Worm (Caenorhabditis elegans) whole organism, young adult: Measurements from ENCODE around the gene fbxb-75.

ENCODE experiments used
- B0336.3 ChIP-seq: fragments of 200-800 bp; sonication (Bioruptor generic); IDR thresholded peaks from 2 replicates; pipeline ENCODE4 v1.3.6; 2022; ENCODE audit warnings: missing genetic modification characterization, missing compliant biosample characterization
- C17E4.6 ChIP-seq: fragments of 200-800 bp; sonication (Bioruptor generic); IDR thresholded peaks from 2 replicates; pipeline ENCODE4 v1.3.6; 2022; ENCODE audit warnings: missing genetic modification reagents, missing genetic modification characterization, missing compliant biosample characterization
- F10E7.11 ChIP-seq: sonication (generic microtip); optimal IDR thresholded peaks from 2 replicates; lab custom pipeline; 2017; ENCODE audit warnings: mild to moderate bottlenecking, missing genetic modification characterization, moderate library complexity, missing compliant biosample characterization
- F23B12.7 ChIP-seq: sonication (generic microtip); optimal IDR thresholded peaks from 2 replicates; lab custom pipeline; 2017; ENCODE audit warnings: missing genetic modification characterization, mild to moderate bottlenecking, missing compliant biosample characterization, antibody characterized with exemption, moderate library complexity; ENCODE audit not compliant: insufficient read depth
- F39B2.1 ChIP-seq: fragments of 200-800 bp; sonication (Bioruptor generic); IDR thresholded peaks from 2 replicates; pipeline ENCODE4 v1.3.6; 2022; ENCODE audit warnings: missing genetic modification reagents, missing genetic modification characterization, missing compliant biosample characterization
- K11D2.4 ChIP-seq: fragments of 200-800 bp; sonication (Bioruptor generic); IDR thresholded peaks from 2 replicates; pipeline ENCODE4 v1.3.6; 2022; ENCODE audit warnings: missing genetic modification reagents, missing genetic modification characterization, missing compliant biosample characterization
- K12H6.12 ChIP-seq: fragments of 200-800 bp; sonication (Bioruptor generic); optimal IDR thresholded peaks from 2 replicates; lab custom pipeline; 2018; ENCODE audit warnings: mild to moderate bottlenecking, missing genetic modification characterization, missing compliant biosample characterization
- Y56A3A.18 ChIP-seq: fragments of 200-800 bp; sonication (Bioruptor generic); IDR thresholded peaks from 2 replicates; pipeline ENCODE4 v1.3.6; 2022; ENCODE audit warnings: missing genetic modification reagents, missing genetic modification characterization, missing compliant biosample characterization
- Y95B8A.8 ChIP-seq: fragments of 200-800 bp; sonication (Bioruptor generic); IDR thresholded peaks from 2 replicates; pipeline ENCODE4 v1.3.6; 2022; ENCODE audit warnings: missing genetic modification reagents, missing genetic modification characterization, missing compliant biosample characterization
- ama-1 ChIP-seq, 3 experiments: fragments of 150-350 bp in 1 of 3; sonication (generic microtip) in 2 of 3; optimal IDR thresholded peaks; 2 replicates each; lab custom pipeline; 2014 to 2018; ENCODE audit warnings: missing biosample characterization in 2 of 3, missing genetic modification characterization in 2 of 3, missing genetic modification reagents in 2 of 3
- atf-7 ChIP-seq: sonication (generic microtip); optimal IDR thresholded peaks from 2 replicates; lab custom pipeline; 2017; ENCODE audit warnings: mild to moderate bottlenecking, missing genetic modification characterization, missing compliant biosample characterization
- athp-1 ChIP-seq: sonication (generic microtip); optimal IDR thresholded peaks from 2 replicates; lab custom pipeline; 2017; ENCODE audit warnings: mild to moderate bottlenecking, missing genetic modification characterization, missing compliant biosample characterization
- dox-1 ChIP-seq: fragments of 200-800 bp; sonication (Bioruptor generic); IDR thresholded peaks from 2 replicates; pipeline ENCODE4 v1.3.6; 2022; ENCODE audit warnings: missing genetic modification reagents, missing genetic modification characterization, missing compliant biosample characterization
- efl-1 ChIP-seq: fragments of 150-350 bp; optimal IDR thresholded peaks from 2 replicates; lab custom pipeline; 2014; ENCODE audit warnings: missing biosample characterization, missing genetic modification reagents, missing genetic modification characterization
- egl-18 ChIP-seq: fragments of 200-800 bp; sonication (Bioruptor generic); IDR thresholded peaks from 2 replicates; pipeline ENCODE4 v1.3.6; 2022; ENCODE audit warnings: missing genetic modification reagents, missing genetic modification characterization, missing compliant biosample characterization
- egl-44 ChIP-seq: fragments of 200-800 bp; sonication (Bioruptor generic); IDR thresholded peaks from 2 replicates; pipeline ENCODE4 v1.3.6; 2022; ENCODE audit warnings: missing genetic modification reagents, missing genetic modification characterization, missing compliant biosample characterization
- egrh-3 ChIP-seq: fragments of 200-800 bp; sonication (Bioruptor generic); IDR thresholded peaks from 2 replicates; pipeline ENCODE4 v1.3.6; 2022; ENCODE audit warnings: missing genetic modification reagents, missing genetic modification characterization, missing compliant biosample characterization
- fkh-3 ChIP-seq: sonication (generic microtip); optimal IDR thresholded peaks from 2 replicates; lab custom pipeline; 2016; ENCODE audit warnings: mild to moderate bottlenecking, missing genetic modification characterization, missing compliant biosample characterization
- hmg-1.2 ChIP-seq: fragments of 200-800 bp; sonication (Bioruptor generic); IDR thresholded peaks from 2 replicates; pipeline ENCODE4 v1.3.6; 2022; ENCODE audit warnings: missing genetic modification reagents, missing genetic modification characterization, missing compliant biosample characterization
- hrde-1 ChIP-seq: sonication (generic microtip); optimal IDR thresholded peaks from 2 replicates; lab custom pipeline; 2016; ENCODE audit warnings: missing genetic modification characterization, mild to moderate bottlenecking, missing compliant biosample characterization, moderate library complexity, missing genotype, missing genetic modification reagents, borderline replicate concordance
- lin-40 ChIP-seq: sonication (generic microtip); optimal IDR thresholded peaks from 2 replicates; lab custom pipeline; 2016; ENCODE audit warnings: missing genetic modification characterization, mild to moderate bottlenecking, missing compliant biosample characterization, missing genotype, missing genetic modification reagents
- mcd-1 ChIP-seq: fragments of 200-800 bp; sonication (Bioruptor generic); IDR thresholded peaks from 2 replicates; pipeline ENCODE4 v1.3.6; 2022; ENCODE audit warnings: missing genetic modification reagents, missing genetic modification characterization, missing compliant biosample characterization
- mel-28 ChIP-seq: sonication (generic microtip); optimal IDR thresholded peaks from 2 replicates; lab custom pipeline; 2016; ENCODE audit warnings: borderline replicate concordance, mild to moderate bottlenecking, missing genetic modification characterization, missing compliant biosample characterization
- mxl-1 ChIP-seq: sonication (generic microtip); optimal IDR thresholded peaks from 2 replicates; lab custom pipeline; 2016; ENCODE audit warnings: missing genetic modification characterization, missing compliant biosample characterization
- nfya-1 ChIP-seq: sonication (generic microtip); optimal IDR thresholded peaks from 2 replicates; lab custom pipeline; 2017; ENCODE audit warnings: antibody characterized with exemption, missing compliant biosample characterization, missing genetic modification characterization, borderline replicate concordance; ENCODE audit not compliant: insufficient read depth
- nfyb-1 ChIP-seq: fragments of 200-800 bp; sonication (Bioruptor generic); IDR thresholded peaks from 2 replicates; pipeline ENCODE4 v1.3.6; 2022; ENCODE audit warnings: missing genetic modification reagents, missing genetic modification characterization, missing compliant biosample characterization
- nhr-27 ChIP-seq: fragments of 200-800 bp; sonication (Bioruptor generic); optimal IDR thresholded peaks from 2 replicates; lab custom pipeline; 2018; ENCODE audit warnings: mild to moderate bottlenecking, missing genetic modification characterization, moderate library complexity, missing compliant biosample characterization
- nhr-80 ChIP-seq: sonication (generic microtip); optimal IDR thresholded peaks from 2 replicates; lab custom pipeline; 2016; ENCODE audit warnings: missing genetic modification characterization, missing compliant biosample characterization
- sea-2 ChIP-seq: fragments of 200-800 bp; sonication (Bioruptor generic); IDR thresholded peaks from 2 replicates; pipeline ENCODE4 v1.3.6; 2022; ENCODE audit warnings: missing genetic modification characterization, missing compliant biosample characterization
- snpc-3.4 ChIP-seq: sonication (generic microtip); optimal IDR thresholded peaks from 2 replicates; lab custom pipeline; 2017; ENCODE audit warnings: missing genetic modification characterization, mild to moderate bottlenecking, missing compliant biosample characterization, antibody characterized with exemption, moderate library complexity, missing genotype, missing genetic modification reagents
- snpc-4 ChIP-seq, 5 experiments: fragments of 150-350 bp in 1 of 5; sonication (generic microtip) in 4 of 5; optimal IDR thresholded peaks; 2 replicates each; lab custom pipeline; 2014 to 2018; ENCODE audit warnings: missing genetic modification characterization in 5 of 5, missing biosample characterization in 3 of 5, antibody characterized with exemption in 2 of 5, mild to moderate bottlenecking in 2 of 5, missing compliant biosample characterization in 2 of 5, missing genotype in 2 of 5, moderate library complexity in 2 of 5, missing genetic modification reagents in 1 of 5
- somi-1 ChIP-seq: fragments of 200-800 bp; sonication (Bioruptor generic); optimal IDR thresholded peaks from 2 replicates; lab custom pipeline; 2018; ENCODE audit warnings: mild to moderate bottlenecking, missing genetic modification characterization, missing compliant biosample characterization
- xnd-1 ChIP-seq: sonication (generic microtip); optimal IDR thresholded peaks from 2 replicates; lab custom pipeline; 2016; ENCODE audit warnings: missing genotype, missing genetic modification reagents, missing genetic modification characterization, missing compliant biosample characterization
- zfh-2 ChIP-seq: fragments of 200-800 bp; sonication (Bioruptor generic); conservative IDR thresholded peaks from 2 replicates; pipeline ENCODE4 v1.3.6; 2022; ENCODE audit warnings: missing genetic modification reagents, missing genetic modification characterization, missing compliant biosample characterization
- ztf-22 ChIP-seq: fragments of 200-800 bp; sonication (Bioruptor generic); optimal IDR thresholded peaks from 2 replicates; lab custom pipeline; 2018; ENCODE audit warnings: mild to moderate bottlenecking, missing genetic modification characterization, moderate library complexity, missing compliant biosample characterization
- ztf-25 ChIP-seq: fragments of 200-800 bp; sonication (Bioruptor generic); IDR thresholded peaks from 2 replicates; pipeline ENCODE4 v1.3.6; 2022; ENCODE audit warnings: missing genetic modification reagents, missing genetic modification characterization, missing compliant biosample characterization
- ztf-26 ChIP-seq: sonication (generic microtip); optimal IDR thresholded peaks from 2 replicates; lab custom pipeline; 2017; ENCODE audit warnings: missing genetic modification characterization, missing compliant biosample characterization

Gene fbxb-75

DNA sequence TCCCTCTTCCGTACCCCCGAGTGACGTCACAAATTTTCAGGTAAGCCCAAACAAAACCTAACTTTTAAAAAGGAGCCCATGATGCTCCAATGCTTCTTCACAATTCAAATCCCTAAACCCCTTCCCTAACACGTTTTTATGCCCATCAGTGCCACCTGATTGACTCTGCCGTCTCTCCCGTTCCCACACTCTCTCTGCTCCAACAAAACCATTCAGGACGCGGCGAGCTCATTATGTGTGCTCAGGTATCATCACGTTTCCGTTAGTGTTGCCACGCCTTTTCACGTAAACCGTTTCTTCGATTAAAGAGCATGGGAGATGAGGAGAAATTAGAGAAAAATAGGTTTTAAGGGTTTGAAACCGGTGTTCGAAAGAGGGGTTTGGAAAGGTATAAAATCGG lies 22.2 kb upstream of the fbxb-75 start, which contains the start of gene M01H9.2:
TSS of gene M01H9.2 (minus strand) at position 101 of the 400 bp plus-strand sequence.
- TF ChIP-seq nhr-27 (tag; lab: Kevin White, UChicago): no peak
- peak; percentile 39; the same call in 1 of the 2 replicates for TF ChIP-seq hmg-1.2
- no peak for TF ChIP-seq mel-28
- no peak for TF ChIP-seq snpc-3.4
- no peak for TF ChIP-seq athp-1 (tag; lab: Kevin White, UChicago)

DNA sequence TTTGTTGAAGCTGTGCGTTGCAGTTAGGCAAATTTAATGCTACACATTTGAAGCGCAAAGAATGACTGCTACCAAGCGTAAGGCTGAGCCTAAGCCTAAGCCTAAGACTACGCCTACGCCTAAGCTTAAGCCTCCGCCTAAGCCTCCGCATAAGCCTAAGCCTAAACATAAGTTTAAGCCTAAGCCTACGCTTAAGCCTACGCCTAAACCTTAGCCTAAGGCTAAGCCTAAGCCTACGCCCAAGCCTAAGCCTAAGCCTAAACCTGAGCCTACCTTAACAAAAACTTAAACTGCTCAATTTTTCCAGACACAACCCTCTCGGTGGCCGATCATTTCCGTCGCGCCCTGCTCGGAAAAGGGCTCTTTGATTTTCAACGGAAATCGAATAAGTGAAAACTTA lies 18.4 kb upstream of the fbxb-75 start:
- TF ChIP-seq dox-1 (GFP tag; lab: Robert Waterston, UW): no peak
- TF ChIP-seq nfyb-1: 0 out of 2 replicates have a peak, but pooled peaks have one; percentile 41
- TF ChIP-seq egl-18 (GFP tag; lab: Robert Waterston, UW): 0 out of 2 replicates have a peak, but pooled peaks have one; percentile 60
- TF ChIP-seq, all 124 proteins: peak for 2

DNA sequence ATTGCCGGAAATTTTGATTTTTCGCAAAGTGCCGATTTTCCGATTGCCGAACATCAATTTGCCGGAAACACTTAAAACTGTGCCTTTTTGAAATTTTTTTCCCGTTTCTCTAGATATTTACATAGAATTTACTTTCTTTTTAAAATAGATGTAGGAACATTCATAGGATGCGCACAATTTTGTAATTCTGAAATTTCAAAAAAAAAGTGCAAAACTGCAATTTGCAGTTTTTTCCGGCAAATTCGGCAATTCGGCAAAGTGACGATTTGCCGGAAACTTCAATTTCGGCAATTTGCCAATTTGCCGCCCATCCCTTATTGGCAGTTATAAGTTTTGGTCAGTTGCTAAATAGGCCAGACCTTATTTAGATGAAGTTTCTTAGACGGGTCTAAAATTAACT lies 15.7 kb upstream of the fbxb-75 start:
- TF ChIP-seq ztf-26 (tag; lab: Kevin White, UChicago) (no peak), mcd-1 (GFP tag; lab: Robert Waterston, UW) (no peak), nhr-80 (tag; lab: Kevin White, UChicago) (no peak), ztf-25 (GFP tag; lab: Robert Waterston, UW) (no peak), Y95B8A.8 (GFP tag; lab: Robert Waterston, UW) (no peak), efl-1 (GFP tag; lab: Kevin White, UChicago) (no peak), ama-1 (optimal IDR thresholded peaks at IDR 0.05; lab: Kevin White, UChicago) (no peak), ama-1 (GFP tag; optimal IDR thresholded peaks at IDR 0.05; lab: Kevin White, UChicago) (no peak), F23B12.7 (tag; lab: Kevin White, UChicago) (no peak), xnd-1 (no peak), F39B2.1 (no peak), somi-1 (GFP tag; lab: Kevin White, UChicago) (no peak), hrde-1 (no peak), ztf-22 (GFP tag; lab: Kevin White, UChicago) (no peak), F10E7.11 (tag; lab: Kevin White, UChicago) (no peak), fkh-3 (no peak), K11D2.4 (GFP tag; lab: Robert Waterston, UW) (no peak), nfya-1 (tag; lab: Kevin White, UChicago) (no peak)
- TF ChIP-seq, all 124 proteins: peak for 0

DNA sequence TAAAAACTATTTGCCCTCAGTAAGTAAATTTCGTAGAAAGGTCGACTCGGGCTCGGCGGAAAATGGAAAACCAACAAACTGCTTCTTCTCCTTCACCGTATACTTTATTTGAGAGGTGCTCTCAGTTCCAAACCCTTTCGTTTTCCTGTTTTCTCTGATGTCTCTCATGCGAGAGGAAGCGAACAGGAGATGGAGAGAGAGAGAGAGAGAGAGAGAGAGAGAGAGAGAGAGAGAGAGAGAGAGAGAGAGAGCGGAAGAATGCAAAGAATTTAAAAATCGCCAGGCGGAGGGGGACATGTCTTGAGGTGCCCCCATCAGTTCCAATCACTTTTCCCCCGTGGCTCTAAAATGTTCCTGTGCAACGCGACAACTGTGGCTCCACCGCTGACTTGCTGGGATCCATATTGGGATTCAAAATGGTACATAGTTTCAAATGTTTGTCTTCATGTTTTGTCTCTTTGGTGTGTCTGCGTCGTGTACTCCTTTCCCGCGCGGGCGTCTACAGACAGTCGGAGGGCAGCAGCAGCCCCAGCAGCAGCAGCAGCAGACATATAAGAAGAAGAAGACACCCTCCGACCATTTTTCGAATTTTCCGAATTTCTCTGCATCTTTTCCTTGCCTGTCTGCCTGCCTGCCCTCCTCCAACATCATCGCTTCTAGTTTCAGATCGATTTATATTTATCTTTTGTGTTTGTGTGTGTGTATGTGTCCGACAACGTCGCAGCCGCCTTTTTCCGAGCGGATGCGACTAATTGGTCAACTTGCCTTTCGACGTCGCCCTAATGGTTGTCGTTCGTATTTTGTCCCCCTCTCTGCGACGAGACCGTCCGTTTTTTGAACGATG lies 13.6 kb upstream of the fbxb-75 start, which contains the start of gene R08C7.11:
TSS of gene R08C7.11 (minus strand) at position 608 of the 844 bp plus-strand sequence.
- TF ChIP-seq sea-2 (GFP tag; lab: Robert Waterston, UW) (no peak), B0336.3 (GFP tag; lab: Robert Waterston, UW) (peak; percentile 36; the same call in 1 of the 2 replicates), zfh-2 (GFP tag; lab: Robert Waterston, UW) (peak; percentile 88), mcd-1 (GFP tag; lab: Robert Waterston, UW) (peak; percentile 7; the same call in 1 of the 2 replicates), hmg-1.2 (peak; percentile 45; the same call in 1 of the 2 replicates), atf-7 (tag; lab: Kevin White, UChicago) (peak; percentile 53), K12H6.12 (tag; lab: Kevin White, UChicago) (peak; percentile 5), egl-44 (peak; percentile 71; the same call in 1 of the 2 replicates), C17E4.6 (GFP tag; lab: Robert Waterston, UW) (no peak), lin-40 (tag; lab: Kevin White, UChicago) (peak; percentile 32), snpc-4 (GFP tag; optimal IDR thresholded peaks at IDR 0.05; lab: Kevin White, UChicago) (no peak), snpc-4 (tag; optimal IDR thresholded peaks at IDR 0.05; lab: Kevin White, UChicago) (peak in 1 of 4 experiments; percentile 28), egrh-3 (GFP tag; lab: Robert Waterston, UW) (peak; percentile 49), Y56A3A.18 (GFP tag; lab: Robert Waterston, UW) (0 out of 2 replicates have a peak, but pooled peaks have one; percentile 40), mxl-1 (no peak)
